Fruit fly (Drosophila melanogaster) whole organism, adult: ENCODE measurements around the gene CG33483.

Experiments
- CG11617 ChIP-seq: fragments of 200-800 bp; sonication (Bioruptor generic); optimal IDR thresholded peaks from 2 replicates; lab custom pipeline; 2017; ENCODE audit warnings: mild to moderate bottlenecking, missing biosample characterization, missing genetic modification reagents, missing genetic modification characterization
- CG14711 ChIP-seq: fragments of 200-800 bp; sonication (Bioruptor generic); optimal IDR thresholded peaks from 2 replicates; lab custom pipeline; 2018; ENCODE audit warnings: missing biosample characterization, mild to moderate bottlenecking, missing genetic modification characterization, moderate library complexity
- CG33017 ChIP-seq: fragments of 200-800 bp; sonication (Bioruptor generic); optimal IDR thresholded peaks from 2 replicates; lab custom pipeline; 2018; ENCODE audit warnings: missing biosample characterization, mild to moderate bottlenecking, missing genetic modification characterization, moderate library complexity
- CG5204 ChIP-seq: fragments of 200-800 bp; sonication (Bioruptor generic); optimal IDR thresholded peaks from 2 replicates; lab custom pipeline; 2016; ENCODE audit warnings: missing biosample characterization, missing genetic modification characterization
- Crg-1 ChIP-seq: fragments of 200-800 bp; sonication (Bioruptor generic); optimal IDR thresholded peaks from 2 replicates; lab custom pipeline; 2016; ENCODE audit warnings: missing biosample characterization, missing genetic modification characterization
- Hr96 ChIP-seq: fragments of 200-800 bp; sonication (Bioruptor generic); optimal IDR thresholded peaks from 2 replicates; lab custom pipeline; 2016; ENCODE audit warnings: missing biosample characterization, missing genetic modification characterization
- Mnt ChIP-seq: fragments of 200-800 bp; sonication (Bioruptor generic); optimal IDR thresholded peaks from 2 replicates; lab custom pipeline; 2016; ENCODE audit warnings: missing biosample characterization, mild to moderate bottlenecking, missing genetic modification characterization
- cic ChIP-seq: fragments of 200-800 bp; sonication (Bioruptor generic); optimal IDR thresholded peaks from 2 replicates; lab custom pipeline; 2017; ENCODE audit warnings: missing biosample characterization, mild to moderate bottlenecking, missing genetic modification characterization, moderate library complexity
- cnc ChIP-seq, 2 experiments: fragments of >200 bp; optimal IDR thresholded peaks; 2 replicates each; lab custom pipeline; 2017
- kay ChIP-seq: fragments of 200-800 bp; sonication (Bioruptor generic); peaks from one replicate; lab custom pipeline; 2016; ENCODE audit warnings: missing biosample characterization, missing genetic modification characterization, borderline replicate concordance
- ovo ChIP-seq: fragments of 200-800 bp; sonication (Bioruptor generic); optimal IDR thresholded peaks from 2 replicates; lab custom pipeline; 2016; ENCODE audit warnings: missing biosample characterization, missing genetic modification characterization
- tj ChIP-seq: fragments of 200-800 bp; sonication (Bioruptor generic); optimal IDR thresholded peaks from 3 replicates; lab custom pipeline; 2017; ENCODE audit warnings: missing biosample characterization, mild to moderate bottlenecking, missing genetic modification characterization, moderate library complexity

- TF ChIP-seq tj (no peak), Mnt (GFP tag; lab: Kevin White, UChicago) (no peak), CG14711 (tag; lab: Kevin White, UChicago) (no peak), cic (GFP tag; lab: Kevin White, UChicago) (no peak), CG33017 (tag; lab: Kevin White, UChicago) (no peak), ovo (GFP tag; lab: Kevin White, UChicago) (no peak), kay (no peak), CG11617 (GFP tag; lab: Kevin White, UChicago) (no peak), Crg-1 (GFP tag; lab: Kevin White, UChicago) (no peak), Hr96 (no peak), CG5204 (no peak), cnc (optimal IDR thresholded peaks at IDR 0.05; lab: Kevin White, UChicago) (no peak)
Observed at dm6 chr3R:30936407-30936806, 34.4 kb upstream of the CG33483 start, which contains the start of gene CG15549.
